Worm (Caenorhabditis elegans) whole organism, young adult: ENCODE data around the gene F31F7.2.

ENCODE experiments used
- B0035.1 ChIP-seq: sonication (generic microtip); optimal IDR thresholded peaks from 2 replicates; lab custom pipeline; 2016; ENCODE audit warnings: missing genetic modification characterization, mild to moderate bottlenecking, missing compliant biosample characterization, missing genotype, missing genetic modification reagents
- C17E4.6 ChIP-seq: fragments of 200-800 bp; sonication (Bioruptor generic); IDR thresholded peaks from 2 replicates; pipeline ENCODE4 v1.3.6; 2022; ENCODE audit warnings: missing genetic modification reagents, missing genetic modification characterization, missing compliant biosample characterization
- aptf-3 ChIP-seq: fragments of 200-800 bp; sonication (Bioruptor generic); IDR thresholded peaks from 2 replicates; pipeline ENCODE4 v1.3.6; 2022; ENCODE audit warnings: missing genetic modification characterization, missing compliant biosample characterization
- attf-3 ChIP-seq: fragments of 200-800 bp; sonication (Bioruptor generic); conservative IDR thresholded peaks from 2 replicates; pipeline ENCODE4 v1.3.6; 2022; ENCODE audit warnings: missing genetic modification reagents, missing genetic modification characterization, missing compliant biosample characterization
- attf-5 ChIP-seq: fragments of 200-800 bp; sonication (Bioruptor generic); optimal IDR thresholded peaks from 2 replicates; lab custom pipeline; 2018; ENCODE audit warnings: mild to moderate bottlenecking, missing genetic modification characterization, missing compliant biosample characterization
- fkh-3 ChIP-seq: sonication (generic microtip); optimal IDR thresholded peaks from 2 replicates; lab custom pipeline; 2016; ENCODE audit warnings: mild to moderate bottlenecking, missing genetic modification characterization, missing compliant biosample characterization
- nfya-2 ChIP-seq: fragments of 200-800 bp; sonication (Bioruptor generic); IDR thresholded peaks from 2 replicates; pipeline ENCODE4 v1.3.6; 2022; ENCODE audit warnings: missing genetic modification reagents, missing genetic modification characterization, missing compliant biosample characterization
- snpc-4 ChIP-seq, 5 experiments: fragments of 150-350 bp in 1 of 5; sonication (generic microtip) in 4 of 5; optimal IDR thresholded peaks; 2 replicates each; lab custom pipeline; 2014 to 2018; ENCODE audit warnings: missing genetic modification characterization in 5 of 5, missing biosample characterization in 3 of 5, antibody characterized with exemption in 2 of 5, mild to moderate bottlenecking in 2 of 5, missing compliant biosample characterization in 2 of 5, missing genotype in 2 of 5, moderate library complexity in 2 of 5, missing genetic modification reagents in 1 of 5
- somi-1 ChIP-seq: fragments of 200-800 bp; sonication (Bioruptor generic); optimal IDR thresholded peaks from 2 replicates; lab custom pipeline; 2018; ENCODE audit warnings: mild to moderate bottlenecking, missing genetic modification characterization, missing compliant biosample characterization
- unc-62 ChIP-seq: fragments of 150-350 bp; optimal IDR thresholded peaks from 2 replicates; lab custom pipeline; 2014; ENCODE audit warnings: missing biosample characterization, missing genetic modification reagents, missing genetic modification characterization

DNA sequence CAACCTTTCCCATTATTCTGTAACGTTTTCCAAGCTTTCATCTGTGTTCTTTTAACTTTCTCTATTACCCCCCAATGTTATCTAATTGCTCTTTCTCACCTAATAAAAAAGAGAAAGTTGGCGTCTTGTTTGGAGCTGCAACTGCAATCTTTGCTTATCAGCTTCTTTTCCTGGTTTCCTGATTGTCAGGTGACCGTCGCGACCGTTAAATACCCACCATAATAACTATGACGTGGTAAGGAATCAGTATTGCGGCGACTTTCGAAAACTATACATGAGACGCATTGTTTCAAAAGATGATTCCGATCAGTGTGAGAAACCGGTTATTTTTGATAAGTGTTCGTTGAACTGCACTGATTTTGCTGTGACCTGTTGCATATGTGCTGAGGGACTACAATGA lies 4.6 kb downstream of the F31F7.2 start:
- TF ChIP-seq attf-5 (GFP tag; lab: Kevin White, UChicago), result no peak
- TF ChIP-seq attf-3, result no peak
- no peak for TF ChIP-seq somi-1
- TF ChIP-seq aptf-3 (GFP tag; lab: Robert Waterston, UW), result no peak
- TF ChIP-seq C17E4.6 (GFP tag; lab: Robert Waterston, UW), result no peak
- TF ChIP-seq snpc-4 (GFP tag; optimal IDR thresholded peaks at IDR 0.05; lab: Kevin White, UChicago), result no peak
- no peak for TF ChIP-seq snpc-4 (tag; optimal IDR thresholded peaks at IDR 0.05; lab: Kevin White, UChicago)
- no peak for TF ChIP-seq B0035.1
- TF ChIP-seq fkh-3 (tag; lab: Kevin White, UChicago), result no peak
- TF ChIP-seq unc-62, result no peak
- no peak for TF ChIP-seq nfya-2
